Fruit fly (Drosophila melanogaster) whole organism: ENCODE results near the gene CG10973.

Source experiments
- CG8478 ChIP-seq: fragments of >200 bp; optimal IDR thresholded peaks from 2 replicates; lab custom pipeline; 2018; ENCODE audit warnings: inconsistent platforms
- Dll ChIP-seq: fragments of >200 bp; optimal IDR thresholded peaks from 2 replicates; lab custom pipeline; 2017
- EcR ChIP-seq, 2 experiments: fragments of >200 bp; optimal IDR thresholded peaks; 2 replicates each; lab custom pipeline; 2017; ENCODE audit warnings: missing biosample characterization in 2 of 2, missing genetic modification characterization in 2 of 2, missing genetic modification reagents in 2 of 2
- pan ChIP-seq: fragments of >200 bp; optimal IDR thresholded peaks from 2 replicates; lab custom pipeline; 2017
- psq ChIP-seq: fragments of >200 bp; optimal IDR thresholded peaks from 2 replicates; lab custom pipeline; 2017
- usp ChIP-seq: fragments of >200 bp; optimal IDR thresholded peaks from 2 replicates; lab custom pipeline; 2017; ENCODE audit warnings: missing biosample characterization, missing genetic modification characterization, mixed read lengths

Gene CG10973

DNA sequence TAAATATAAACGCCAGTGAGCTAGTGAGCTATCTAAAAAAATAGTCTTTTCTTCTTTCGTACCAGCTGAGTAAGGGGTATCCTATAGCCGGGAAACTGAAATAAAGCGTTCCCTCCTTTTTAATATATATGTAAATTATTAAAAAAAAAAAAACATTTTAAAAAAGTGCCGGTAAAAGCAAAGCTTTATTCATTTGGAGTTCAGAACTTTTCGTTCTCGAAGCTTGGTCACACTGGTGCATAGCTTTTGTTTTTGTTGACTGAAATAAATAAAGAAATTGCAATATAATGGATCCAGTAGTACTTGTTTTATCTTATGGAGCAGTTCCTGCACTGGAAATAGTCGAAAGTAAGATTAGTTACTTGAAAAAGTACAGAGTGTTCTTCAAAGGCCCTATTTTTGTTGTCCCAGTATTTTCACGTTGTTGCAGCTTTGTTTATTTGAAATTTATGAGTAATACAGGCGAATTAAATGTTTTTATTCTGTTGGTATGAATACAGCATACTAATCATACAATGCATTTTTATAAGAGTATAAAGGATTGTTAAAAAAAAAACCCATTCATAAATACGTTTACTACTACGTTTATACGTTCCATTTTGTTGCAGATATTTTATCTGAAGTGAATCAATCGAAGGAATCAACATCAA lies 9.3 kb downstream of the CG10973 start, which contains the start of gene CG32109:
TSS of gene CG32109 (plus strand) at position 224 of the 650 bp plus-strand sequence.
- TF ChIP-seq pan (lab: Kevin White, UChicago): no peak
- no peak for TF ChIP-seq EcR (GFP tag; optimal IDR thresholded peaks at IDR 0.05; lab: Kevin White, UChicago)

DNA sequence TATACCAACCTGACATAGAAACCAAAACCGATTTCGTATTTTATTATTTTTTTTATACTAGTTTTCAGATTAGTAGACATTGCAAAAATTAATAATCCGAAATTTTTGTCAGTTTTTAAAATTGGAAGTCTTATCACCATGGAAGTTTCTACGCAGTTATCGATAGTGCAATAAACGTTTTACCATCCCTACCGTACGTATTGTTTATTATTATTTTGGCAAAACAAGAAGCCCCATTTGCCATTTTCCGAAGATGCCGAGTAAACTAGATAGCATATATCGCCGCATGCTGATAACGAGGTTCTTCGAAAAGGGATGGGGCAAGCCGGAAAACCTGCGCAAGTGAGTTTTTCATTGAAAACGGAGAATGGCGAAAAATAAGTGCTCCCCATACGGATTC lies 13.0 kb downstream of the CG10973 start, which contains the start of gene CG32112:
TSS of gene CG32112 (plus strand) at position 111 of the 400 bp plus-strand sequence.
- TF ChIP-seq EcR (GFP tag; optimal IDR thresholded peaks at IDR 0.05; lab: Kevin White, UChicago) (no peak), Dll (lab: Kevin White, UChicago) (no peak), psq (lab: Kevin White, UChicago) (no peak), pan (lab: Kevin White, UChicago) (no peak), usp (GFP tag; lab: Kevin White, UChicago) (no peak), CG8478 (lab: Kevin White, UChicago) (no peak)

dm6 chr3L:12735707-12736106 lies 18.9 kb downstream of the CG10973 start:
- TF ChIP-seq Dll (lab: Kevin White, UChicago) (no peak), CG8478 (lab: Kevin White, UChicago) (no peak)

dm6 chr3L:12734550-12735012 lies 20.0 kb downstream of the CG10973 start, which contains the start of the genes SmD1 and Ptp69D:
Gene SmD1 (minus strand): TSS chr3L:12734611.
Gene Ptp69D (plus strand): TSS chr3L:12734945.
- no peak for TF ChIP-seq psq (lab: Kevin White, UChicago)
- TF ChIP-seq CG8478 (lab: Kevin White, UChicago): no peak
- TF ChIP-seq usp (GFP tag; lab: Kevin White, UChicago): no peak
- no peak for TF ChIP-seq Dll (lab: Kevin White, UChicago)

- TF ChIP-seq psq (lab: Kevin White, UChicago) (no peak), CG8478 (lab: Kevin White, UChicago) (no peak), Dll (lab: Kevin White, UChicago) (no peak)
These were observed 21.8 kb downstream of the CG10973 start for dm6 chr3L:12732742-12733141.

dm6 chr3L:12729601-12730000 lies 25.0 kb downstream of the CG10973 start:
- no peak for TF ChIP-seq CG8478 (lab: Kevin White, UChicago)
- TF ChIP-seq EcR (GFP tag; optimal IDR thresholded peaks at IDR 0.05; lab: Kevin White, UChicago): no peak
- no peak for TF ChIP-seq Dll (lab: Kevin White, UChicago)
- TF ChIP-seq psq (lab: Kevin White, UChicago): no peak
- TF ChIP-seq usp (GFP tag; lab: Kevin White, UChicago): no peak
- TF ChIP-seq pan (lab: Kevin White, UChicago): no peak

DNA sequence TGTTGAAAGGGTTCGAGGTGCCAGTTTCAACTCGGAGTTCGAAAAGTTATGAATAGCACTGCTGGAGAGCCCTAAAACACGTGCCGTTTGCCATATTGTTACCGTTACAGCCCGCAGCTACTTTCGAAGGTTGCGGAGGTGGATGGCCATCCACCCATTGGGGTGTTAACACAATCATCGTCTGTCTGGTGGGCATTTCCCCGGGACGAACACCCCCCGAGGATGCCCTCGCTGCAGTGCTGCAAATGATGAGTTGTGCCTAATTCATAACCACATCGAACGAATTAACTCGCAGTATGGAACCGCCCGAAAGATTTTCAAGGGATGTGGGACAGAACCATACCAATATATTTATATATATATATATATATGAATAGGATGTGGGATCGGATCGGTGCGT lies 27.4 kb downstream of the CG10973 start:
- TF ChIP-seq pan (lab: Kevin White, UChicago): no peak
- TF ChIP-seq EcR (GFP tag; optimal IDR thresholded peaks at IDR 0.05; lab: Kevin White, UChicago): no peak
- TF ChIP-seq psq (lab: Kevin White, UChicago): no peak
- TF ChIP-seq CG8478 (lab: Kevin White, UChicago): no peak
- TF ChIP-seq Dll (lab: Kevin White, UChicago): no peak
- TF ChIP-seq usp (GFP tag; lab: Kevin White, UChicago): no peak

dm6 chr3L:12725749-12726148 lies 28.8 kb downstream of the CG10973 start:
- TF ChIP-seq CG8478 (lab: Kevin White, UChicago): no peak
- no peak for TF ChIP-seq Dll (lab: Kevin White, UChicago)
- TF ChIP-seq pan (lab: Kevin White, UChicago): no peak
- TF ChIP-seq psq (lab: Kevin White, UChicago): no peak
- no peak for TF ChIP-seq usp (GFP tag; lab: Kevin White, UChicago)
- TF ChIP-seq EcR (GFP tag; optimal IDR thresholded peaks at IDR 0.05; lab: Kevin White, UChicago): no peak

- no peak for TF ChIP-seq EcR (GFP tag; optimal IDR thresholded peaks at IDR 0.05; lab: Kevin White, UChicago)
- no peak for TF ChIP-seq CG8478 (lab: Kevin White, UChicago)
- no peak for TF ChIP-seq Dll (lab: Kevin White, UChicago)
- TF ChIP-seq psq (lab: Kevin White, UChicago): no peak
- TF ChIP-seq usp (GFP tag; lab: Kevin White, UChicago): no peak
- TF ChIP-seq pan (lab: Kevin White, UChicago): no peak
These were observed 33.9 kb downstream of the CG10973 start for dm6 chr3L:12720699-12721098.

- TF ChIP-seq CG8478 (lab: Kevin White, UChicago): no peak
- no peak for TF ChIP-seq usp (GFP tag; lab: Kevin White, UChicago)
- no peak for TF ChIP-seq EcR (GFP tag; optimal IDR thresholded peaks at IDR 0.05; lab: Kevin White, UChicago)
- TF ChIP-seq psq (lab: Kevin White, UChicago): no peak
- no peak for TF ChIP-seq Dll (lab: Kevin White, UChicago)
- TF ChIP-seq pan (lab: Kevin White, UChicago): no peak
These were observed 37.0 kb downstream of the CG10973 start for dm6 chr3L:12717621-12718020.

DNA sequence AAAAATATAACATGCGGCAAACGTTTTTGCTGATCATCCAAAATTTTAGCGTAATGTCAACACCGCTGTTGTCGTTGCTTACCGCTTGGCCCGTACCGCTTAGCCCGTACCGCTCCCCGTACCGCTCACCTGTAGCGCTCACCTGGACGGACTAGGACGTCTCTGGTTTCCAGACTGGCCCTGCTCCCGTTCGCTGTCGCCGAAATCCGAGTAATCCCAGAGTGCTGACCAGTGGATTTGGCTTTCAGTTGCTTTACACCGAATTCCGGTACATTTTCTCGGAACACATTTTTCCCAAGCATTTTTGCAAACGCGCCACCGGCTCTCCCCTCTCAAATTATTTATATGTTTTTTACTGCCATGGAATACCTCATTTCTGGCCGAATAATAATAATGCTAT lies 37.9 kb downstream of the CG10973 start:
- no peak for TF ChIP-seq psq (lab: Kevin White, UChicago)
- no peak for TF ChIP-seq pan (lab: Kevin White, UChicago)
- TF ChIP-seq usp (GFP tag; lab: Kevin White, UChicago): no peak
- TF ChIP-seq Dll (lab: Kevin White, UChicago): no peak
- TF ChIP-seq CG8478 (lab: Kevin White, UChicago): no peak
- no peak for TF ChIP-seq EcR (GFP tag; optimal IDR thresholded peaks at IDR 0.05; lab: Kevin White, UChicago)
